Fruit fly (Drosophila melanogaster): ENCODE measurements around the gene Mcm5.

Mcm5 gene

DNA sequence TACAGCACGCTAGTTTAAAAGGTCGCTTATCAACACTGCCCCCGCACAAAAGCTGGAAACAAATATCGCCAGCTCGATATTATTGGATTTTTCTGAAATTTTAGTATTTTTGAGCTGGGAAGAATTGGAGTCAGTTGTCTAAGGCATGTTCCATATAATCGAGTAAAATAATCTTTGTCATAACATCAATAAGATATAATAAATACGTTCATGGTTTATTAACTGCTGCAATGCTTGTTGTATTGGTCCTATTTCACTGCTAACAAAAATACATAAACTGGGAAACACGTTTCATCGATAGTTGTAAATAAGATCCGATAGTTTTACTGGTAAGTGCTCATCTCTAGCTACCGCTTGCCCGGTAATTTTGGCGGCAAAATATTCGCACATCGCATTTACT, at the start of gene Mcm5, which contains the start of gene Art1:
Gene Mcm5 (plus strand): TSS at position 339 of the 400 bp plus-strand sequence.
Gene Art1 (minus strand): TSS at position 41 of the 400 bp plus-strand sequence.
- no peak for TF ChIP-seq insv (optimal IDR thresholded peaks at IDR 0.05)
- no peak for TF ChIP-seq ttk (optimal IDR thresholded peaks at IDR 0.05)
- no peak for TF ChIP-seq Myc (optimal IDR thresholded peaks at IDR 0.05)
- no peak for TF ChIP-seq psq (optimal IDR thresholded peaks at IDR 0.05)
- TF ChIP-seq Sin3A (optimal IDR thresholded peaks at IDR 0.05): no peak
- TF ChIP-seq h (optimal IDR thresholded peaks at IDR 0.05): no peak

DNA sequence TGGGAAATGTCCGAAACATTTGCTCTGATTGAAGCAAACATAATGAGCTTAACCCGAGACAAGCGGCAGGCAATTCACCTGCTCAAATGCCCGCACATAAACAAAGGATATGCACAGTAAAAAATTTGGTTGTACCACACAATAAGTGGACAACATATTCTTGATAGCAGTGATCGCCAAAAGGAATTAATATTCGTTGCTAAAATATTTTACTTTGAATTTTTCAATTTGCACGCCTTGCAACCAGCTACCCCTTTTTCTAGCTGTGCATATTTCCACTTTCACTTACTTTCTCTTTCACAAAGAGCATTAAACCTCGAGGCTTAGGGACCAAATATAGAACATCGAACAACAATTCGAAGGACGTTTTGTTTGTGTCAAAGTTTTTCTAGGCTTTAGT, 40.7 kb upstream of the Mcm5 start:
- TF ChIP-seq h (optimal IDR thresholded peaks at IDR 0.05) (no peak), Sin3A (optimal IDR thresholded peaks at IDR 0.05) (no peak), psq (optimal IDR thresholded peaks at IDR 0.05) (no peak), insv (optimal IDR thresholded peaks at IDR 0.05) (no peak), Myc (optimal IDR thresholded peaks at IDR 0.05) (no peak), ttk (optimal IDR thresholded peaks at IDR 0.05) (no peak)

DNA sequence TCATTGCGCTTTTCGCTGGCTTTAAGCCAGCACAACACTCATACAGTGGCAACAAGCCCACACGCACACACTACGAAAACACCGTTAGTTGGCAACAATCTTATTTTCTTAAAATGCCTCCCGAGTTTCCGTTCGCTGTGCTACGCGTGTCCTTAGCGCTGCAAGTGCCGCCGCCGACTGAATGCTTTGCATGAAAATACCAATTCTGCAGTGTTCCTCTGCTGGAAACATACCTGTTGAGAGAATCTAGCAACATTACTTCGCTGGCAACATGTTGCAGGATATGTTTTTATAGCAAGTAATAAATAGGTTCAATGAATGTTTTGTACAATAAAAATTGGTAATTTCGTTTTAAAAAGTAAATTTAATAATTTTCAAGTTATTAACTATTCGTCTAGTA, 37.3 kb upstream of the Mcm5 start, which contains the start of gene TkR86C:
Gene TkR86C (minus strand): TSS at position 168 of the 400 bp plus-strand sequence.
- TF ChIP-seq h (optimal IDR thresholded peaks at IDR 0.05): no peak
- no peak for TF ChIP-seq insv (optimal IDR thresholded peaks at IDR 0.05)
- no peak for TF ChIP-seq Sin3A (optimal IDR thresholded peaks at IDR 0.05)
- no peak for TF ChIP-seq psq (optimal IDR thresholded peaks at IDR 0.05)
- no peak for TF ChIP-seq Myc (optimal IDR thresholded peaks at IDR 0.05)
- no peak for TF ChIP-seq ttk (optimal IDR thresholded peaks at IDR 0.05)

DNA sequence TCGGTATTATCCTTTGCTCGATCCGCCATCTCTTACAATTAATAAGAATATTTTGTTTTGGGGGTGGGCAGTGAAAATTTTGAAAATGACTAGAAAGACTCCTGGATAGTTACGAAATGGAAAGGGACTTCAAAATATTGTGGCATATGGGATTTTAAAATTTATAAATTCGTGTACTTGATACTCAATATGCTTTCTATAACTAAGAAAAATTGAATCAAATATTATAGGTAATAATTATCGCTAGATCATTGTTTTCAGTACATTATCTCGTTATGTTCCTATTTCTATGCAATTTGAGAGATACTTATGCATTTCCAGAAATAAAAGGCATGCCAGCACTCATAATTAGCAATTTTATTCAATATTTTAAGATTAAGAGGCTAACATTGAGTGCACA, 32.8 kb upstream of the Mcm5 start, which contains the start of gene CG14691:
Gene CG14691 (minus strand): TSS at position 101 of the 400 bp plus-strand sequence.
- TF ChIP-seq h (optimal IDR thresholded peaks at IDR 0.05): no peak
- TF ChIP-seq insv (optimal IDR thresholded peaks at IDR 0.05): no peak
- TF ChIP-seq ttk (optimal IDR thresholded peaks at IDR 0.05): no peak
- TF ChIP-seq Myc (optimal IDR thresholded peaks at IDR 0.05): no peak
- no peak for TF ChIP-seq Sin3A (optimal IDR thresholded peaks at IDR 0.05)
- no peak for TF ChIP-seq psq (optimal IDR thresholded peaks at IDR 0.05)

DNA sequence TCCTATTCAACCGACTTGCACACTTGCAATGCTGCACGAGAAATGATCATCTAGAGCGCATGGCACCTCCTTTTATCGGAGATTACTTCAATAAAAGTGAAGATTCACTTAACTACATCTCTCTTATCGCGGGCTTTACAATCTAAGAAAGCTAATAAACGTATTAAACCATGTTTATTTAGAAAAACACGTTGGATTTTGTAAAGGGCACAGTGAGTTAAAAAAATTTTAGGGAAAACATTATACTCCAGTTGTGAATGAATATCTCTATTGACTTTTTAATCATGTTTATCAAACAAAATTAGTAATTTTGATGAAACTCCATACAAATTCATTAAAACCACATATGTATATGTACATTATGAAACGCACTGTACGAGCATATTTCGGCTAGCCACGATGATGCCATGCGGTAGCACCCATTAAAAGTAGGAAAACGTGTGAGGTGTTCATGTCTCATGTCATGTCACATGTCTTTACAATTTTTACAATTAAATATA, 28.9 kb upstream of the Mcm5 start, which contains the start of gene CG31272:
Gene CG31272 (minus strand): TSS at position 51 of the 500 bp plus-strand sequence.
- TF ChIP-seq Myc (optimal IDR thresholded peaks at IDR 0.05) (no peak), psq (optimal IDR thresholded peaks at IDR 0.05) (no peak), h (optimal IDR thresholded peaks at IDR 0.05) (no peak), ttk (optimal IDR thresholded peaks at IDR 0.05) (no peak), insv (optimal IDR thresholded peaks at IDR 0.05) (no peak), Sin3A (optimal IDR thresholded peaks at IDR 0.05) (no peak)

DNA sequence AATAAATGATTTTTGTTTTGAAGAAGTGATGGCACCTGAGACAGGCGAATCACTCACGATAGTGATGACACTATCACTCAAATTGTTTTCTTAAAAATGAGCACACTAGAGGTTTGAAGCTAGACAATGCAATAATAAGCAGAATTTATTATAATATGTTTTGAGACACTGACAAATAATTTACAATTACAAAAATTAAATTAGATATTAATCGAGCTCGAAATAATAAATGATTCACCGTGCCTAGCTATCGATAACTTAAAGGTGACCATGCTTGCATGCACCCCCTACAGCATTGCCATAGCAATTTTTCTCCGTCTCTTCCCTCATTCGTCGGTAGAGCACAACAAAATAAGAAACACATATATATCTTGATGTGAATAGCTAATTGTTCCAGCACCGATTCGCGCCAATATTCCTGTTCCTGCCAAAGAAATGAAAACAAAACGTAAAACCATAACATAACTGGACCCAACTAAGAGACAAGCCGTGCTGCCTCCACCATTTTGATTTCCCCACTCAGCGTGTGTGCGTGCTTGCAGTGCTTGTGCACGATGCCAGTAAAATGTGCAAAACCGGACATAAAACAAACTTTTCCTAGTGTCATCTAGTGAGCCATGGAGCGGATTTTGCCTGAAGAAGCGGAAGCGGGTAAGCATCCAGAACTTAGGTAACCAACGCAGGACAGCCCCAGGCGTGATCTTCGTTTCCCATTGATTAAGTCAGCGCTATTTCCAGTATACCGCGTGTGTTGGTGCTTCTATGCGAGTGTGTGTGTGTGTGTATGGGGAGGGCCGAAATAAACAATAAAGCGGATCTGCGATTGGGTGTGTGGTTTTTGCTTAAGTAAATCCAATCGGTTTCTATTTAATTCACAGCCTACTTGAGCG, 27.1 kb upstream of the Mcm5 start, which contains the start of the genes MED7 and Cap-H2:
Gene MED7 (minus strand): TSS at position 67 of the 890 bp plus-strand sequence.
Gene Cap-H2 (plus strand): TSS at position 345 of the 890 bp plus-strand sequence.
- TF ChIP-seq Myc (optimal IDR thresholded peaks at IDR 0.05): no peak
- TF ChIP-seq psq (optimal IDR thresholded peaks at IDR 0.05): peak; percentile 26
- TF ChIP-seq h (optimal IDR thresholded peaks at IDR 0.05): no peak
- no peak for TF ChIP-seq insv (optimal IDR thresholded peaks at IDR 0.05)
- TF ChIP-seq ttk (optimal IDR thresholded peaks at IDR 0.05): no peak
- no peak for TF ChIP-seq Sin3A (optimal IDR thresholded peaks at IDR 0.05)

DNA sequence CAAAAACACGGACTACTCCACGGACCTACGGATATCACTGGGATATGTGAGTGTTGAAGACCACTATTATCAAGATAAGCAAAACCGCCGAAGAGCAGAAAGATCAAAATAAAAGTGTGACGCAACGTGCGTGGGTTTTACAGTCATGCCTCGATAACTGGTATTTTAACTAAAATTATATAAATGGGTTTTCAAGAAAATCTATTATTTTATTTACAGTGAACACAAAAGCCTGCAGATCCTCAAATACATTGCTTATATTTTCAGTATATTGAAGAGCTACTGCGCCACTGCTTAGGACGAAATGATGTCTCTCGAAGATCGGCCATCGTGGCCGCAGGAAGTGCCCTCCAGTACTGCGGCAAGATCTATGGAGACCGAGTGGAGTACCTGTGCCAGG, 26.3 kb upstream of the Mcm5 start:
- no peak for TF ChIP-seq psq (optimal IDR thresholded peaks at IDR 0.05)
- TF ChIP-seq insv (optimal IDR thresholded peaks at IDR 0.05): no peak
- no peak for TF ChIP-seq h (optimal IDR thresholded peaks at IDR 0.05)
- no peak for TF ChIP-seq ttk (optimal IDR thresholded peaks at IDR 0.05)
- TF ChIP-seq Sin3A (optimal IDR thresholded peaks at IDR 0.05): no peak
- TF ChIP-seq Myc (optimal IDR thresholded peaks at IDR 0.05): no peak

DNA sequence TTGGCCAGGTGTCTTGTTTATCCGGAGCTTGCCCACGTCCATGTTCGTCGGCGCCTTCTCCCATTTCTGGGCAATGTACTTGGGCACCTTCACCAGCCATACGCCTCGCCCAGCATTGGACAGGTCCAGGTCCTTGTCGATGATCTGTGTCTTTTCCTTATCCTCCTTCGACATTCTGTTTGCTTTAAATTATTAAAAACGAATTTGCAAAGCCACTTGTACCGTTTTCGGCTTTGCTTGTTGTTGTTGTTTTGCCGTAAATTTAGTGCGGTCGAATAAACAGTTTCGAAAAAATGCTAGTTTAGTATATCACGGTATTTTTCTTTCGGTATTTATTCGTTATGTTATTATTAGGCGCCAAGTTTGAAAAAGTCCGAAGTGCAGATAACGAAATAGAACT, 20.8 kb upstream of the Mcm5 start, which contains the start of gene TfIIFbeta:
Gene TfIIFbeta (minus strand): TSS at position 279 of the 400 bp plus-strand sequence.
- TF ChIP-seq psq (optimal IDR thresholded peaks at IDR 0.05) (no peak), Sin3A (optimal IDR thresholded peaks at IDR 0.05) (no peak), Myc (optimal IDR thresholded peaks at IDR 0.05) (no peak), h (optimal IDR thresholded peaks at IDR 0.05) (no peak), ttk (optimal IDR thresholded peaks at IDR 0.05) (no peak), insv (optimal IDR thresholded peaks at IDR 0.05) (no peak)

DNA sequence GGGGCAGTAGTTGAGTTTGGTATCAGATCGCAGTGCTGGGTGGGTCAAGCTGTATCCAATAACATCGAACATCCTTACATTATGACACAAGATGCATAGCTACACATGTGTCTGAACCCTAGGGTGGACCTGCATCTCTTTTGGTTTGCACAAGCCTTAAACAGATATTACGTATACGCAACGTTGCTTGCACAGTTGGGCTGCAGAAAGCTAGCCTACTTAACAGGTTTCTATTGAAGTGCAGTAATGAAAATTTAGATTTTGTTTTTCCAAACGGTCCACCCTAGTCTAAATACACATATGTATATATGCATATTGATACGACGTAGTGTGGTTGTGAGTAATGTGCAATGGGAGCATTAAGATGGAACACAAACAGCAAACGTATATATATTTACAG, 13.1 kb upstream of the Mcm5 start:
- TF ChIP-seq Sin3A (optimal IDR thresholded peaks at IDR 0.05) (no peak), Myc (optimal IDR thresholded peaks at IDR 0.05) (no peak), h (optimal IDR thresholded peaks at IDR 0.05) (no peak), ttk (optimal IDR thresholded peaks at IDR 0.05) (no peak), insv (optimal IDR thresholded peaks at IDR 0.05) (no peak), psq (optimal IDR thresholded peaks at IDR 0.05) (no peak)

DNA sequence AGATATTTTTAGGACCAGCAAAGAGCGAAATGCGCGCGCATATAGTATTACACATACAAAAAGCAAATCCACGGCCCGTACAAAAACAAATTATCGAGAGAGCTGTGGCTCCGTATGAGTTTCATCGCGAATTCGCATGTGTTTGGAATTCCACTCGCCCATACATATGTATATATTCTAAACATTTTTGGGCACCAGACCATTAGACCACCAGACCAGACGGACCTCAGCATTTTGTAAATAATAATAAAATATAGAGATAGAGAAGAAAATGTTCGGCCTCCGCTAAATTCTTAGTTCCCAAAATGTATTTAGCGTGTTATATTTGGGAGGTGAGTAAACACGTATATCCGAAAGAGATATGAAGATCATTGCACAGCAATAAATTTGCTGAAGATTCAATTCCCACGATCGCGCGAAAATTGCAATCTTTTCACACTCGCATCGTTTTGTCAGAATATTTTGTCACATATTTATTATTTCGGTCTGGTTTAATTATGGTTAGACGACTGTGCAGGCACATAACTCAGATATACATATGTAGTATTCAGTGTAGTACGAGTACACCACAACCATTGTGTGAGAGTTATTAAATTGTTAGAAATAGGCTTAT, 12.2 kb upstream of the Mcm5 start:
- TF ChIP-seq psq (optimal IDR thresholded peaks at IDR 0.05) (no peak), insv (optimal IDR thresholded peaks at IDR 0.05) (no peak), h (optimal IDR thresholded peaks at IDR 0.05) (no peak), ttk (optimal IDR thresholded peaks at IDR 0.05) (no peak)

DNA sequence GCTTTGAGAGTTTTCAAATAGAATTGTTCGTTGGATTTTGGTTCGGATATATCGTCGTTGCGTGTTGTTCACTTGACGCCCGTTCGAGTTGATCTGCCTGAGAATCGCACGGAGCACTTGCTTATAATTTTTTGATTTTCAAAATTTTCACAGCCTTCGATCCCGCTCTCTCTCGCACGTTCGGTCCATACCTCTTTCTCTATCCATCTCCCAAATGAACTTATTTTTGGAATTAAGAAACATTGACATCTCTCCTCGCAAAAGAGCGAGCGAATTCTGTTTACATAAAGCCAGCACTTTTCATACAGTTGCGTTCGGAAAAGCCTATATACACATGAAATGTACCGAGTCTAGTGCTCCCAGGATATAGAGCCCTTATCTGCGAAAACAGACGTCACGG, 11.1 kb upstream of the Mcm5 start, which contains the start of the genes CG45076, CG45078 and fau:
Gene CG45076 (minus strand): TSS at position 101 of the 400 bp plus-strand sequence.
Gene CG45078 (minus strand): TSS at position 101 of the 400 bp plus-strand sequence.
Gene fau (minus strand): TSS at position 101 of the 400 bp plus-strand sequence.
- TF ChIP-seq ttk (optimal IDR thresholded peaks at IDR 0.05) (no peak), insv (optimal IDR thresholded peaks at IDR 0.05) (no peak), psq (optimal IDR thresholded peaks at IDR 0.05) (no peak), Myc (optimal IDR thresholded peaks at IDR 0.05) (no peak), h (optimal IDR thresholded peaks at IDR 0.05) (no peak), Sin3A (optimal IDR thresholded peaks at IDR 0.05) (no peak)

All from Kc167 (cell line).